Fruit fly (Drosophila melanogaster) whole organism, wandering third instar larva: ENCODE measurements around the gene Ass.

ENCODE experiments used
- Abd-B ChIP-seq: fragments of >200 bp; optimal IDR thresholded peaks from 2 replicates; lab custom pipeline; 2017; ENCODE audit warnings: missing biosample characterization, missing genetic modification characterization
- CG32264 ChIP-seq: fragments of 200-800 bp; sonication (Bioruptor generic); optimal IDR thresholded peaks from 2 replicates; lab custom pipeline; 2016; ENCODE audit warnings: missing biosample characterization, missing genetic modification characterization
- CrebA ChIP-seq: fragments of 200-800 bp; sonication (Bioruptor generic); optimal IDR thresholded peaks from 2 replicates; lab custom pipeline; 2016; ENCODE audit warnings: missing biosample characterization, mild to moderate bottlenecking, missing genetic modification characterization, borderline replicate concordance
- Dfd ChIP-seq: fragments of >200 bp; optimal IDR thresholded peaks from 2 replicates; lab custom pipeline; 2017; ENCODE audit warnings: missing biosample characterization, missing genetic modification characterization
- Dif ChIP-seq: fragments of 200-275, 200-300 bp; sonication (Bioruptor generic); optimal IDR thresholded peaks from 2 replicates; lab custom pipeline; 2018; ENCODE audit warnings: missing biosample characterization, missing genetic modification characterization; ENCODE audit not compliant: partially characterized antibody
- GATAd ChIP-seq: sonication (Bioruptor generic); optimal IDR thresholded peaks from 2 replicates; lab custom pipeline; 2016; ENCODE audit warnings: missing biosample characterization, missing genetic modification characterization
- HLH106 ChIP-seq: fragments of 200-800 bp; optimal IDR thresholded peaks from 3 replicates; lab custom pipeline; 2019; ENCODE audit warnings: missing biosample characterization, mild to moderate bottlenecking, missing genetic modification characterization, moderate library complexity
- Hnf4 ChIP-seq: fragments of 200-800 bp; sonication (Bioruptor generic); optimal IDR thresholded peaks from 2 replicates; lab custom pipeline; 2016; ENCODE audit warnings: missing biosample characterization, mild to moderate bottlenecking, missing genetic modification characterization
- Jra ChIP-seq: sonication (Bioruptor generic); optimal IDR thresholded peaks from 2 replicates; lab custom pipeline; 2016; ENCODE audit warnings: missing biosample characterization, missing genetic modification characterization
- Mio ChIP-seq: sonication (Bioruptor generic); optimal IDR thresholded peaks from 2 replicates; lab custom pipeline; 2016; ENCODE audit warnings: missing biosample characterization, missing genetic modification characterization
- N ChIP-seq: fragments of >200 bp; optimal IDR thresholded peaks from 2 replicates; lab custom pipeline; 2018; ENCODE audit warnings: missing biosample characterization, missing external identifiers, missing genetic modification characterization
- OdsH ChIP-seq: fragments of 200-800 bp; sonication (Bioruptor generic); optimal IDR thresholded peaks from 2 replicates; lab custom pipeline; 2016; ENCODE audit warnings: missing biosample characterization, mild to moderate bottlenecking, missing genetic modification characterization
- Rel ChIP-seq, 2 experiments: fragments of 200-800 bp; sonication (Bioruptor generic) in 1 of 2; optimal IDR thresholded peaks; 2 replicates in 1 of 2; 3 replicates in 1 of 2; lab custom pipeline; 2016 to 2019; ENCODE audit warnings: mild to moderate bottlenecking in 2 of 2, missing biosample characterization in 2 of 2, missing genetic modification characterization in 2 of 2, moderate library complexity in 1 of 2
- Sp1 ChIP-seq: fragments of 200-800 bp; sonication (Bioruptor generic); optimal IDR thresholded peaks from 3 replicates; lab custom pipeline; 2019; ENCODE audit warnings: missing biosample characterization, mild to moderate bottlenecking, missing genetic modification characterization, moderate library complexity
- Vsx2 ChIP-seq: fragments of 200-300, 225-300 bp; sonication (Bioruptor generic); optimal IDR thresholded peaks from 2 replicates; lab custom pipeline; 2018; ENCODE audit warnings: missing biosample characterization, missing genetic modification characterization; ENCODE audit not compliant: partially characterized antibody
- dl ChIP-seq, 2 experiments: fragments of 175-275, 200-275 bp in 1 of 2; fragments of 200-275 bp in 1 of 2; sonication (Bioruptor generic); optimal IDR thresholded peaks; lab custom pipeline; 2018; ENCODE audit warnings: mild to moderate bottlenecking in 2 of 2, missing biosample characterization in 2 of 2, missing genetic modification characterization in 2 of 2, moderate library complexity in 2 of 2; ENCODE audit not compliant: partially characterized antibody in 2 of 2, insufficient read depth in 1 of 2
- dmrt93B ChIP-seq: fragments of 200-800 bp; sonication (Bioruptor generic); optimal IDR thresholded peaks from 2 replicates; lab custom pipeline; 2018; ENCODE audit warnings: missing biosample characterization, mild to moderate bottlenecking, missing genetic modification characterization
- dsf ChIP-seq: sonication (Bioruptor generic); optimal IDR thresholded peaks from 2 replicates; lab custom pipeline; 2016; ENCODE audit warnings: missing biosample characterization, missing genetic modification characterization, borderline replicate concordance
- ey ChIP-seq: fragments of 200-800 bp; sonication (Bioruptor generic); optimal IDR thresholded peaks from 2 replicates; lab custom pipeline; 2016; ENCODE audit warnings: missing biosample characterization, missing genetic modification characterization
- foxo ChIP-seq, 2 experiments: fragments of 200-800 bp; sonication (Bioruptor generic); optimal IDR thresholded peaks; 2 replicates in 1 of 2; 3 replicates in 1 of 2; lab custom pipeline; 2016 to 2017; ENCODE audit warnings: missing biosample characterization in 2 of 2, missing genetic modification characterization in 2 of 2
- fru ChIP-seq: fragments of 200-800 bp; sonication (Bioruptor generic); optimal IDR thresholded peaks from 3 replicates; lab custom pipeline; 2016; ENCODE audit warnings: missing biosample characterization, mild to moderate bottlenecking, missing genetic modification characterization
- h ChIP-seq: fragments of 200-800 bp; sonication (Bioruptor generic); optimal IDR thresholded peaks from 3 replicates; lab custom pipeline; 2016; ENCODE audit warnings: missing biosample characterization, mild to moderate bottlenecking, missing genetic modification characterization
- jim ChIP-seq: fragments of 175-275, 200-325 bp; sonication (Bioruptor generic); optimal IDR thresholded peaks from 2 replicates; lab custom pipeline; 2016; ENCODE audit warnings: missing biosample characterization, mild to moderate bottlenecking, missing genetic modification characterization
- lola ChIP-seq: fragments of >200 bp; optimal IDR thresholded peaks from 2 replicates; lab custom pipeline; 2017; ENCODE audit warnings: missing biosample characterization, missing genetic modification characterization
- pan ChIP-seq: fragments of >200 bp; optimal IDR thresholded peaks from 2 replicates; lab custom pipeline; 2017
- psq ChIP-seq: fragments of 200-800 bp; sonication (Bioruptor generic); optimal IDR thresholded peaks from 3 replicates; lab custom pipeline; 2017; ENCODE audit warnings: missing biosample characterization, mild to moderate bottlenecking, missing genetic modification characterization, moderate library complexity
- rgr ChIP-seq: fragments of 200-800 bp; sonication (Bioruptor generic); optimal IDR thresholded peaks from 3 replicates; lab custom pipeline; 2016; ENCODE audit warnings: missing biosample characterization, mild to moderate bottlenecking, missing genetic modification characterization
- sage ChIP-seq: fragments of 200-800 bp; sonication (Bioruptor generic); optimal IDR thresholded peaks from 2 replicates; lab custom pipeline; 2016; ENCODE audit warnings: missing biosample characterization, mild to moderate bottlenecking, missing genetic modification characterization
- sv ChIP-seq: fragments of 200-800 bp; sonication (Bioruptor generic); optimal IDR thresholded peaks from 3 replicates; lab custom pipeline; 2016; ENCODE audit warnings: missing biosample characterization, missing genetic modification characterization
- tai ChIP-seq: sonication (Bioruptor generic); optimal IDR thresholded peaks from 2 replicates; lab custom pipeline; 2016; ENCODE audit warnings: missing biosample characterization, missing genetic modification characterization

Ass gene

DNA sequence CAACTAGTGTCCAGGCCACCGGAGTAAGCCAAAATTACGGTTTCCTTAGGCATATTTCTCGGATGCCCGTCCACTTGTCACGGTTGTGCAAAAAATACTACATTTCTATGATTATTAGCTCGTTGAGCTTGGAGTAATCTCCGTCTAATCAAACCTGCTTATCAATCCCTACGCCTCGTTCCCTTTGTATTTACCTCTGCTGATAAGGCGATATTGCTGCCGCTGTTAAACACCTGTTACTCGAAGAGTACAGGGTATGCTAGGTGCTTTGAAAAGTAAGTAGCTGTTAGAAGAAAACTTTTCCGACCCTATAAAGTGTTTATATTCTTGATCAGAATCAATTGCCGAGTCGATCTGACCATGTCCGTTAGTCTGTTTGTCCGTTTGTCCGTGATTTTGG, at the start of gene Ass:
Gene Ass, minus strand, starts transcription at position 101 of the 400 bp plus-strand sequence.
- no peak for TF ChIP-seq GATAd
- no peak for TF ChIP-seq Hnf4 (GFP tag; lab: Kevin White, UChicago)
- TF ChIP-seq CrebA (GFP tag; lab: Kevin White, UChicago): no peak
- no peak for TF ChIP-seq Sp1 (GFP tag; lab: Kevin White, UChicago)
- TF ChIP-seq pan (lab: Kevin White, UChicago): no peak

DNA sequence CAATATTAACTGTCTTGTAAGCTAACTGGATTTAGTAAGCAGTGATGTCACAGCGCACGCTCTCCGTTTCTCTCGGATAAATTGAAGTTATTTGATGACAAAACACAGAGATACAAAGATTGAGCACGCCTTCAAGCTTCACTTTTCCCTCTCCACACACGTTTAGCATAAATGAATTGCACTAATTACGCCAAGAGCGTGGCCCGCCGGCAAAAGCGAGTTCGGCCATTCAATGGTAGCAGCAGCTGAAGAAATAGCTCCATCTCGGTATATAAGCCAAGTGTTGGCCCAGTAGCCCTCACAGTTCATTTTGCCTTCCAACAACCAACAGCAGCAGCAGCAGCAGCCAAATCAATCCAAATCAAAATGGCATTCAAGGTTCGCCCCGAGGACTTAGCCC, 48.2 kb upstream of the Ass start, which contains the start of gene Ccp84Ad:
Gene Ccp84Ad, plus strand, starts transcription at position 301 of the 400 bp plus-strand sequence.
- TF ChIP-seq sage (GFP tag; lab: Kevin White, UChicago) (no peak), lola (GFP tag; lab: Kevin White, UChicago) (no peak), Dfd (GFP tag; lab: Kevin White, UChicago) (no peak), fru (GFP tag; lab: Kevin White, UChicago) (no peak), dl (GFP tag; optimal IDR thresholded peaks at IDR 0.05; lab: Kevin White, UChicago; ENCODE audit: insufficient read depth in 1 of 2, partially characterized antibody in 2 of 2) (no peak), Dif (GFP tag; lab: Kevin White, UChicago) (no peak), dsf (GFP tag; lab: Kevin White, UChicago) (no peak), psq (GFP tag; lab: Kevin White, UChicago) (no peak), jim (GFP tag; lab: Kevin White, UChicago) (no peak), Jra (GFP tag; lab: Kevin White, UChicago) (no peak), GATAd (no peak)

DNA sequence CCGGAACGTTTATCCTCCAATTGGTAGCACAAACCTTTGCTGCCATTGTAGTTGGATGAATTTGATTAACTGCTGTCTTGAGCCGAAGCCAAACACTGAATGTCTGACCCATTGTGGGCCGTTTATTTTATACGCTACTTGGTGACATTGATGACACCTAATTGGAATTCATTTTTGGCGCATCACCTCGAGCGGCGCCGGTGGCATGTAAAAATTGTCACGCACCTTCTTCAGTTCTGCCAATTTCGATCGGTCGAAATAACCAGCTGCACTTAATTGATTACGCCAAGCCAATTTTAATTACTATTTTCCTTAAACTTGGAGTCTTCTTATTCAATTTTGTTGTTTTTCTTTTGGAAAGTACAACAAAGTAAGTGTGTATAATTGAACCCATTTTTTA, 47.4 kb upstream of the Ass start, which contains the start of gene Ccp84Ae:
Gene Ccp84Ae, minus strand, starts transcription at position 101 of the 400 bp plus-strand sequence.
- TF ChIP-seq Rel (GFP tag; optimal IDR thresholded peaks at IDR 0.05; lab: Kevin White, UChicago) (no peak), Rel (tag; optimal IDR thresholded peaks at IDR 0.05; lab: Kevin White, UChicago) (no peak), Abd-B (GFP tag; lab: Kevin White, UChicago) (no peak), foxo (GFP tag; optimal IDR thresholded peaks at IDR 0.05; lab: Kevin White, UChicago) (no peak), Mio (no peak), dl (GFP tag; optimal IDR thresholded peaks at IDR 0.05; lab: Kevin White, UChicago; ENCODE audit: insufficient read depth in 1 of 2, partially characterized antibody in 2 of 2) (no peak), Hnf4 (GFP tag; lab: Kevin White, UChicago) (no peak), jim (GFP tag; lab: Kevin White, UChicago) (no peak), dsf (GFP tag; lab: Kevin White, UChicago) (no peak), dmrt93B (GFP tag; lab: Kevin White, UChicago) (no peak), psq (GFP tag; lab: Kevin White, UChicago) (no peak), OdsH (GFP tag; lab: Kevin White, UChicago) (no peak)

DNA sequence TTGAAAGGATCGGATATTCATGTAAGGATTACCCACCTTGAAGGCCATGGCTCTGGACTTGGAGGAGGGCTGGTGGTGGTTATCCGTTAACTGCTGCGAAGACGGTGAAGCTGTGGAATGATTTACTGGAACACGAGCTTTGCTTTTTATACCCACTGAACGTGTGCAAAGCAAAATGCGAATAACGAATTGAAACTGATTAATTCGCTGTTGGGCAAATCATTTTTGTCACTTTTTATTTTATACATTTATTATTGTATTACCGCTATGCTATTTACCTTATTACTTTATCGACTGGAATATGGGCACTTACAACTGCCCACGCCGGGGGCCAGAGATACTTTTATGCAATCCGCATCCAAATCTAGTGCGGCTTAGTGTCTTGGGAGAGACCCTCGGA, 45.9 kb upstream of the Ass start, which contains the start of gene Ccp84Af:
Gene Ccp84Af, minus strand, starts transcription at position 101 of the 400 bp plus-strand sequence.
- TF ChIP-seq Sp1 (GFP tag; lab: Kevin White, UChicago): no peak
- TF ChIP-seq sv: no peak
- TF ChIP-seq N (GFP tag; lab: Kevin White, UChicago): no peak
- TF ChIP-seq sage (GFP tag; lab: Kevin White, UChicago): no peak
- TF ChIP-seq fru (GFP tag; lab: Kevin White, UChicago): no peak
- no peak for TF ChIP-seq h (GFP tag; lab: Kevin White, UChicago)
- no peak for TF ChIP-seq Vsx2 (GFP tag; lab: Kevin White, UChicago)
- TF ChIP-seq rgr (GFP tag; lab: Kevin White, UChicago): no peak
- TF ChIP-seq tai (GFP tag; lab: Kevin White, UChicago): no peak
- no peak for TF ChIP-seq HLH106 (tag; lab: Kevin White, UChicago)
- no peak for TF ChIP-seq dmrt93B (GFP tag; lab: Kevin White, UChicago)
- TF ChIP-seq psq (GFP tag; lab: Kevin White, UChicago): no peak
- no peak for TF ChIP-seq Abd-B (GFP tag; lab: Kevin White, UChicago)
- no peak for TF ChIP-seq ey
- no peak for TF ChIP-seq Dif (GFP tag; lab: Kevin White, UChicago)
- TF ChIP-seq CG32264 (GFP tag; lab: Kevin White, UChicago): no peak

DNA sequence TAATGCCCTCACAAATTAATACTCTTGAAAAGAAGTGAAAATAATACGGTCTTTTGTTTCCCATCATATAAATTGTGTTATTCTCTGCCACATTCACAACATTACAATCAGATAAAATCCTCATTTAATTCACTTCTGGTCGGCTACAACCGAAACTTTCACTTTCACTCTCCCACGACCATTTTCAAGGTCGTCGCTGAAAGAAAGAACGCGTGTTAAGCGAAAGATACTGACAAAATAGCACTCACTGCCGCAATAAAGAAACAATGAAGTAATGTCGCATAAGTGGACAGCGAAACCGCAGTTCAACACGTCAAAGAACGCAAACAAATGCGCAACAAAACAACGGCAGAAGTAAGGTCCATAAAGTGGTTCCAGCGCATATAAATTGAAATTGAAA, 43.9 kb upstream of the Ass start:
- TF ChIP-seq Mio (no peak), psq (GFP tag; lab: Kevin White, UChicago) (no peak), h (GFP tag; lab: Kevin White, UChicago) (no peak), jim (GFP tag; lab: Kevin White, UChicago) (no peak)
